Worm (Caenorhabditis elegans): ENCODE results near the gene F57G12.2.

DNA sequence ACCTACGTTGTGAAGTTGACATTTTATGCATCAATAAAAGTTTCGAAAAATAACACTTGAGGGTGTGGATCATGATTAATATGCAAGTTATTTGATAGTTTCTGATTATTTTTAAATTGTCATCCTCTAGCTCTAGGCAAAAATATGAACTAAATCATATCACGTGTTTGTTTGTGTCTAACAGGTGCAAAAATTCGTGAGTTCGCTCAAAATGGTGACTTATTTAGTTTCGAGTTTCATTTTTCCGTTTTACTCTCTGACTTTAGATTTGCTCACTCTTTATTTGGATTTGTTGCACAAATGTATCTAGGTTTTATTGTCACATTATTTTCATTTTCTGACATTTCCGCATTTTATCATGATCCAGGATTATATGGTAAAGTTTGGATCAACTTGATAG is 41.5 kb downstream of the F57G12.2 start, which contains the start of gene lgc-16:
- TF ChIP-seq peb-1 (tag; optimal IDR thresholded peaks at IDR 0.05) (no peak), mdl-1 (tag; optimal IDR thresholded peaks at IDR 0.05) (no peak), nhr-11 (tag; optimal IDR thresholded peaks at IDR 0.05) (no peak), unc-62 (GFP tag; optimal IDR thresholded peaks at IDR 0.05) (no peak), elt-1 (tag; optimal IDR thresholded peaks at IDR 0.05) (no peak), ceh-82 (tag; optimal IDR thresholded peaks at IDR 0.05) (no peak), ztf-11 (tag; optimal IDR thresholded peaks at IDR 0.05) (no peak)

All from whole organism, L2 larva.